Fruit fly (Drosophila melanogaster): ENCODE results near the gene GstD10.

DNA sequence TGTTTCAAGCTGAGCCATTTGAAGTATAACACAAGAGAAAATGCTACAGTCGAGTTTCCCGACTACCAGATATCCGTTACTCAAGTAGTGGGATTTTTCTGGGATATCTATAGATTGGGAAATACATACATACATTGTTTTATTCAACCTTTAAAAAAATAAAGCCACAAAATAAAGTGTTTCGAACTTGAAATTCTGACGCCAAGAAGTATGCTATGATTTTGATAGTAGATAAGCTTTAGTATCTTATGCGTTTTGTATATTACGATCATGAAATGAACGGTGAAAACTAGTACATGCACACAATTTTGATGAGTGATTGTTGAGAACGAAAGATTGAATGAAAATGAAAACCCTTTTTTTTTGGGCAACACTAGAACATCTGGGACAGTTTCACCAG, 2.0 kb downstream of the GstD10 start:
- TF ChIP-seq h (optimal IDR thresholded peaks at IDR 0.05), result no peak
- no peak for TF ChIP-seq Myc (optimal IDR thresholded peaks at IDR 0.05)
- no peak for TF ChIP-seq insv (optimal IDR thresholded peaks at IDR 0.05)
- TF ChIP-seq psq (optimal IDR thresholded peaks at IDR 0.05), result no peak
- TF ChIP-seq ttk (optimal IDR thresholded peaks at IDR 0.05), result no peak

Data from Kc167 (cell line).